Worm (Caenorhabditis elegans): ENCODE results near the gene str-18.

str-18 gene

DNA sequence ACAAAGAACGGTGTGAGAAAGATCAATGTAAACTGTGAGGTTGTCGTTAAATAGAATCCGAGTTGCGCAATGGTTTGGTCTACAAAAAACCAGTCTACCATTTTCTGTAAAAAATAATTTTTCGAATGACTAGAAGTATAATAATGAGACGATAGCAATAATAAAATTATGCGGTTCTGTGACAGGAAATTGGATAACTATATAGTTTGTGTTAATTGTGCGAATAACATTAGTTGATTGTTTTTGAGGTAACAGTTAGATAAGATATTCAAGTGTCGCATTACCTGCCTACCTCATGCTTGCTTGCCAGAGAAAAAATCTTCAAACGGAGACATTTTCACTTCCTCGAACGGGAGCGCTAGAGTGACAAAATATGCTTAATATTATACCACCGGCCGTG is at the start of gene str-18:
TSS of gene str-18 (minus strand) at position 101 of the 400 bp plus-strand sequence.
- TF ChIP-seq klf-2 (GFP tag; conservative IDR thresholded peaks at IDR 0.05) (no peak), ztf-29 (GFP tag; IDR thresholded peaks at IDR 0.05) (no peak), tab-1 (GFP tag; IDR thresholded peaks at IDR 0.05) (no peak), flt-1 (GFP tag; IDR thresholded peaks at IDR 0.05) (no peak), cog-1 (tag; optimal IDR thresholded peaks at IDR 0.05) (no peak), T22C8.4 (GFP tag; IDR thresholded peaks at IDR 0.05) (no peak), ztf-23 (GFP tag; IDR thresholded peaks at IDR 0.05) (no peak), ref-1 (GFP tag; conservative IDR thresholded peaks at IDR 0.05) (no peak), med-1 (GFP tag; optimal IDR thresholded peaks at IDR 0.05; ENCODE audit: insufficient read depth) (no peak)

DNA sequence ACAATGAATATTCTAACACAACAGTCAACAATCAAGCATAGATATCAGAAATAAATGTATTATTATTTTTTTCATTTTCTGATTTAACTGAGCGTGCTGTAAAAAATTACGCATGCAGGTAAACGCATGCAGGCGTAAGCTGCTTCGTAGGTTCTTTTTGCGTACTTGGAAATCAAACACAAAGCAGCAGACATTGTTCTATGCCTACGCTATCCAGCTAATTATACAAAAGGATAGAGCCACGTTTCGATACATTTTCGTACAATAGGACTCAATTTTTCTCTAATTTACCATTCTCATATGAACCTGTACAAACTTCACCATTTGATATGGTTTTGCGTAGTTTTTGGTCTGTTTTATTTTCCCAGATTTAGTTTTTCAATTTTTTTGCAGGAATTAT is 40.7 kb upstream of the str-18 start, which contains the start of gene T26E4.3:
TSS of gene T26E4.3 (plus strand) at position 301 of the 400 bp plus-strand sequence.
- TF ChIP-seq klf-2 (GFP tag; conservative IDR thresholded peaks at IDR 0.05), result no peak
- TF ChIP-seq flt-1 (GFP tag; IDR thresholded peaks at IDR 0.05), result no peak
- no peak for TF ChIP-seq T22C8.4 (GFP tag; IDR thresholded peaks at IDR 0.05)
- TF ChIP-seq cog-1 (tag; optimal IDR thresholded peaks at IDR 0.05), result no peak
- TF ChIP-seq tab-1 (GFP tag; IDR thresholded peaks at IDR 0.05), result no peak
- no peak for TF ChIP-seq ref-1 (GFP tag; conservative IDR thresholded peaks at IDR 0.05)
- no peak for TF ChIP-seq ztf-23 (GFP tag; IDR thresholded peaks at IDR 0.05)
- TF ChIP-seq med-1 (GFP tag; optimal IDR thresholded peaks at IDR 0.05; ENCODE audit: insufficient read depth), result no peak
- no peak for TF ChIP-seq ztf-29 (GFP tag; IDR thresholded peaks at IDR 0.05)

DNA sequence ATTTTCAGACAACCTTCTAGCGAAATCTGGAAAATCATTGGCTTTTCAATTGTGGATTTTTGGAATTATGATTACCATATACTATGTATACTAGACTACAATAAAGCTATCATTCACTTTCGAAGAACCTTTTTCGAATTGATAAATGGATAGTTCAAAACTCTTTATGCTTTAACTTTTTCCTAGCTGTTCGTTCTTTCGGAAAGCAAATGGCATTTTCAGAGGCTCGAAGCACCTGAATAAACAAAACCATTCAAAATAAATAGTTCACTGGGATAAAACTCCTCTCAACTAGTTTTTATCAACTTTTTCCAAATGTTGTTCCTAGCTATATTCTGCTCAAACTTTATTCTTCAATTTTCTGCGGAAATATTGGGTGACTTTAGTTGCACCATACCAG is 39.3 kb upstream of the str-18 start, which contains the start of gene T26E4.2:
TSS of gene T26E4.2 (plus strand) at position 301 of the 400 bp plus-strand sequence.
- TF ChIP-seq T22C8.4 (GFP tag; IDR thresholded peaks at IDR 0.05) (no peak), ztf-29 (GFP tag; IDR thresholded peaks at IDR 0.05) (no peak), ztf-23 (GFP tag; IDR thresholded peaks at IDR 0.05) (no peak), ref-1 (GFP tag; conservative IDR thresholded peaks at IDR 0.05) (no peak), flt-1 (GFP tag; IDR thresholded peaks at IDR 0.05) (no peak), klf-2 (GFP tag; conservative IDR thresholded peaks at IDR 0.05) (no peak), med-1 (GFP tag; optimal IDR thresholded peaks at IDR 0.05; ENCODE audit: insufficient read depth) (no peak), tab-1 (GFP tag; IDR thresholded peaks at IDR 0.05) (no peak), cog-1 (tag; optimal IDR thresholded peaks at IDR 0.05) (no peak)

DNA sequence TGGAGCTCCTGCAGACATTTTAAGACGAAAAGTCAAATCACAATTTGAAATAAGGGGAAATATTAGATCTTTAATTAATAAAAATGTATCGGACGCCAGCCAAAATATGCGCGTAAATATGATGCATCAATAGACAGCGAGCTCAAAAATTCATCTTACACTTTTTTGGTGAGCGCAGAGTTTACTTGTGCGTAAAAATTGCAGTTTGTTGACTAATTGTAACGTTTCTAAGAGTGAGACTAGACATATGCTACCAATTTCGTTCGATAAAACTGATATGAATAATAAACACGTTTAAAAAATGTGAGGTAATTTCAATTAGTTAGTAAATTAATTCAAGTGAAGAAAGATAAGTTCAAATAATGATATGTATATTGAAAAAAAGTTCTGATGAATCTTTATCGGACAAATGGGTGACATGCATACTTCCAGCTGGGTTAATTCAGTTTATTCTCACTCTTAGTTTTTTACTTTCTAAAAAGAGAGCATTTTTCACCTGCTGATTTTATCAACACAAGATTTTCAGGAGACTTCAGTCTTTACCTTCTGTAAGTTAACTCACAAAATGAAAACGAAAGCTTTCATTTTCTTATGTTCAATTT is 37.5 kb upstream of the str-18 start, which contains the start of the genes nhr-285 and irld-52:
TSS of gene nhr-285 (minus strand) at position 101 of the 602 bp plus-strand sequence.
TSS of gene irld-52 (plus strand) at position 552 of the 602 bp plus-strand sequence.
- no peak for TF ChIP-seq ztf-29 (GFP tag; IDR thresholded peaks at IDR 0.05)
- TF ChIP-seq ref-1 (GFP tag; conservative IDR thresholded peaks at IDR 0.05), result no peak
- no peak for TF ChIP-seq cog-1 (tag; optimal IDR thresholded peaks at IDR 0.05)
- no peak for TF ChIP-seq ztf-23 (GFP tag; IDR thresholded peaks at IDR 0.05)
- TF ChIP-seq flt-1 (GFP tag; IDR thresholded peaks at IDR 0.05), result no peak
- no peak for TF ChIP-seq tab-1 (GFP tag; IDR thresholded peaks at IDR 0.05)
- TF ChIP-seq med-1 (GFP tag; optimal IDR thresholded peaks at IDR 0.05; ENCODE audit: insufficient read depth), result no peak
- no peak for TF ChIP-seq klf-2 (GFP tag; conservative IDR thresholded peaks at IDR 0.05)
- no peak for TF ChIP-seq T22C8.4 (GFP tag; IDR thresholded peaks at IDR 0.05)

DNA sequence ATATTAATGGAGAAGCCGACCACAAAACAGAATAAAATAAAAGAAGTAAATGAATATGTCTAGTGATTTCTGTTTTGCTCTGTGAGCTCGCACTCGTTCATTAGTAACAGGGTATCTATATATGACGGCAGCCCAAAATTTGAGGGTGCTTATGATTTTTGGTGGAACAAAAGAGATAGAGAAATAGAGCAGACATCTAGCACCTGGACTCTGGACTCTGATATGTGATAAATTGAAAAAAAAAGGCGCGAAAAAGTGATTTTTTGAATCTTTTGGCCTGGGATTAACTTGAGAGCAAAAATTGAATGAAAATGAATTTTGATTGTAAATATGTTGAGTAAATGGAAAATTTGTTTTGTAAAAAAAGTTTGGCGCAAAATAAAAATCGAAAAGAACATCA is 34.9 kb upstream of the str-18 start, which contains the start of gene nhr-283:
TSS of gene nhr-283 (minus strand) at position 101 of the 400 bp plus-strand sequence.
- TF ChIP-seq cog-1 (tag; optimal IDR thresholded peaks at IDR 0.05) (no peak), med-1 (GFP tag; optimal IDR thresholded peaks at IDR 0.05; ENCODE audit: insufficient read depth) (no peak), ref-1 (GFP tag; conservative IDR thresholded peaks at IDR 0.05) (no peak)

DNA sequence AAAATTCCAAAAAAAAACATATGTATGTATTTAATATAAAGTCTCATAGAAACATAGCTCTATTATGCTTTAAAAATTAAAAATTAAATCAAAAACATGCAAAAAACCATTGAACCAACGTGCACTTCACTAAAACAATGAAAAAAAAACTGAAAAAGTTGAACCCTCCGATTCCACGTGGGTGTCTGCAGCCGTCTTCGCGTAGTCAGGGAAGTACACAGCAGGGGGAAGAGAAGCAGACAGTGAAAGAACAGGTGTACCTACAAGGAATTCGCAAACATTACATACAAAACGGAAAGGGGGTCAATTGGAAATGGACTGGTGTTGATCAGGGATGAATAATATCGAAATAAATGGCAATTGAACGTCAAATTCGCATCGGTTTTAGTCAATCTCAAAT is 32.2 kb upstream of the str-18 start:
- TF ChIP-seq cog-1 (tag; optimal IDR thresholded peaks at IDR 0.05), result no peak
- TF ChIP-seq med-1 (GFP tag; optimal IDR thresholded peaks at IDR 0.05; ENCODE audit: insufficient read depth), result no peak
- TF ChIP-seq ztf-29 (GFP tag; IDR thresholded peaks at IDR 0.05), result no peak
- no peak for TF ChIP-seq klf-2 (GFP tag; conservative IDR thresholded peaks at IDR 0.05)
- no peak for TF ChIP-seq flt-1 (GFP tag; IDR thresholded peaks at IDR 0.05)
- TF ChIP-seq ref-1 (GFP tag; conservative IDR thresholded peaks at IDR 0.05), result no peak
- no peak for TF ChIP-seq tab-1 (GFP tag; IDR thresholded peaks at IDR 0.05)
- no peak for TF ChIP-seq T22C8.4 (GFP tag; IDR thresholded peaks at IDR 0.05)
- TF ChIP-seq ztf-23 (GFP tag; IDR thresholded peaks at IDR 0.05), result no peak

DNA sequence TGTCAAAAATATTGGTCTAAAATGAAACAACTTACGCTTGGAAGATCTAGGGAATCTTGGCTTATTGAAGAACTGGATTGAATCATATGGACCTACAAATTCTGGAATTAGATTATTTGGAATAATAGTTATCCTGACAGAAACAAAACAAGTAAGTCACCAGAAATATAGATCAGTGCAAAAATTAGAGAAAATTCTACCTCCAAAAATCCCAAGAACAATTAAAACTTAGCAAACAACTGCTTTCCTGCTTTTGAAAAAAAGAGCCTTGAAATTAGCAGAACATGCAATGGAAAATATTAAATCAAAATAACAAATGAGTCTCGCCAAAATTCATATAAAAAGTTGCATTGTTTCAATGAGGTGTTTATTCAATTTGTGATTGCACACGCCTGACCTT is 31.4 kb upstream of the str-18 start, which contains the start of gene nhr-60:
TSS of gene nhr-60 (minus strand) at position 101 of the 400 bp plus-strand sequence.
- TF ChIP-seq T22C8.4 (GFP tag; IDR thresholded peaks at IDR 0.05) (no peak), cog-1 (tag; optimal IDR thresholded peaks at IDR 0.05) (no peak), klf-2 (GFP tag; conservative IDR thresholded peaks at IDR 0.05) (no peak), tab-1 (GFP tag; IDR thresholded peaks at IDR 0.05) (no peak), flt-1 (GFP tag; IDR thresholded peaks at IDR 0.05) (no peak), ztf-23 (GFP tag; IDR thresholded peaks at IDR 0.05) (no peak), med-1 (GFP tag; optimal IDR thresholded peaks at IDR 0.05; ENCODE audit: insufficient read depth) (no peak), ref-1 (GFP tag; conservative IDR thresholded peaks at IDR 0.05) (no peak), ztf-29 (GFP tag; IDR thresholded peaks at IDR 0.05) (no peak)

DNA sequence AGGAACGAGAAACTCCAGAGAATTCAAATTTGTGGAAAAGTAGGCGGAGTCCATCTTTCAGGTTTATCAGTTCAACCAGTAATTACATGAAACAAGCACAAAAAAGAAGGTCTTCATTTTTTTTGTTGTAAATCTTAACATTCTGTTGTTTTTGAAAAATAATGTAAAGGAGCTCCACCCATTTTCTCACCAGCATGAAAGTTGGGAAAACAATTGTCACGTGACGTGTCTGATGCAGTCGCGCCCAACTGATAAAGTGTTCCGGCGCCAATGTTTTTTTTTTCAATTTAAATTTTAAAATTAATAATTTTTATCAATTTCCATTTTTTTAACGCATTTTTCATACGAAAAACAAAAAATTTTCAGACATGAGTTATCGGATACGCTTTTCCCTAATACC is 27.3 kb upstream of the str-18 start, which contains the start of gene F57A10.4:
TSS of gene F57A10.4 (plus strand) at position 367 of the 400 bp plus-strand sequence.
- TF ChIP-seq ztf-29 (GFP tag; IDR thresholded peaks at IDR 0.05) (no peak), tab-1 (GFP tag; IDR thresholded peaks at IDR 0.05) (no peak), med-1 (GFP tag; optimal IDR thresholded peaks at IDR 0.05; ENCODE audit: insufficient read depth) (no peak), klf-2 (GFP tag; conservative IDR thresholded peaks at IDR 0.05) (no peak), T22C8.4 (GFP tag; IDR thresholded peaks at IDR 0.05) (no peak), flt-1 (GFP tag; IDR thresholded peaks at IDR 0.05) (no peak), ztf-23 (GFP tag; IDR thresholded peaks at IDR 0.05) (no peak), cog-1 (tag; optimal IDR thresholded peaks at IDR 0.05) (no peak), ref-1 (GFP tag; conservative IDR thresholded peaks at IDR 0.05) (no peak)

DNA sequence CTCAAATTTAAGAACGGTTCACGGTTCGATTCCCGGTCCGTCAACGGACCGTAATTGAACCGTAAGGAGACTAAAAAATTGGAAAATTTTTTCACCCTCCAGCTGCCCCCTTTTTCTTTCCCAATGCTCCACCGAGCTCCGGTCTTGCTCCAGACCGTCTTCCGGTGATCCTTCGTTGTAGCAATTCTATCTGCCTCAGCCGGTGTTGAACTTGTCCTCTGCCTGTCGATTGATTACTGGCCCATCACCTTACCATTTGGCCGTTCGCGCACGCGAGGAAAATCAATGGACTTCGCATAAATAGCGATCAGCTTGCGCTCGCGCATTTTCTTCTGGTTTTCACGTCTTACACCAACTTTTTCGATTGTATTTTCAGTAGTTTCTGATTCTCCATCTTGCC is 25.6 kb upstream of the str-18 start:
- TF ChIP-seq flt-1 (GFP tag; IDR thresholded peaks at IDR 0.05), result peak; percentile 39; the same call in 1 of the 2 replicates
- TF ChIP-seq ztf-23 (GFP tag; IDR thresholded peaks at IDR 0.05), result 0 out of 2 replicates have a peak, but pooled peaks have one; percentile 57
- 0 out of 2 replicates have a peak, but pooled peaks have one; percentile 11 for TF ChIP-seq ref-1 (GFP tag; conservative IDR thresholded peaks at IDR 0.05)
- TF ChIP-seq tab-1 (GFP tag; IDR thresholded peaks at IDR 0.05), result peak; percentile 75
- TF ChIP-seq T22C8.4 (GFP tag; IDR thresholded peaks at IDR 0.05), result peak; percentile 22; the same call in 1 of the 2 replicates
